Fruit fly (Drosophila melanogaster): ENCODE data around the gene Galphaf.

DNA sequence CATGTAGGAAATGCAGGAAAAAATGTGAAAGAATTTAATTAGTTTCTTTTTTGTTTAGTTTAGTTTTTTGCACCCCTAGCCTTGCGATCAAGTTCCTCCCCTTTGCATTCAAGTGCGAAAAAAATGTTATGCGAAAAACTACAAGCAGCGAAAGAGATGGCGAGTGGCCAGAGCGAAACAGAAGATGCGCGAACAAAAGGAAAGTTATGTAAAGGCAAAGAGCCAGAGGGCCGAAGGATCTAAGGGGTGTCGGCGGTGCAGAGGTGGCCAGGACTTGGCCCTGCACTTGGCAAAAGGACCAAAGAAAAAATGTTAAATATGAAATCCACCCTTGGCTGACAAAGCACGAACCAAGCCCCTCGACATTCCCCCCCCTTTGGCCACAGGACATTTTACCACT, 33.6 kb downstream of the Galphaf start:
- no peak for TF ChIP-seq slbo (GFP tag; IDR thresholded peaks at IDR 0.05)
- no peak for TF ChIP-seq ci (GFP tag; IDR thresholded peaks at IDR 0.05)
- no peak for TF ChIP-seq ase (GFP tag; IDR thresholded peaks at IDR 0.05)
- no peak for TF ChIP-seq Taf1 (GFP tag; IDR thresholded peaks at IDR 0.05)
- no peak for TF ChIP-seq Neu2 (GFP tag; optimal IDR thresholded peaks at IDR 0.05; ENCODE audit: borderline replicate concordance)
- TF ChIP-seq CG1792 (GFP tag; optimal IDR thresholded peaks at IDR 0.05): no peak

Data from whole organism, embryonic.